ENCODE assay signal across 3 worm cellular contexts in genomic region chrIV:10373772-10374288, ce11.
A peak's percentile ranks its signal among the peaks of the same experiment; 100 is the strongest.
TF ChIP-seq lines count a peak whose summit lies in the region.

Gene mpz-5, minus strand, starts transcription at chrIV:10373822.

TF ChIP-seq in whole organism, L1 larva, 84 proteins besides CTCF, POLR2A, EP300 and RAD21 (continued from another document and continues in another):
- TF ChIP-seq dsc-1 (tag; optimal IDR thresholded peaks at IDR 0.05; lab: Kevin White, UChicago) (peak; percentile 77), zag-1 (tag; optimal IDR thresholded peaks at IDR 0.05; lab: Kevin White, UChicago) (no peak), ceh-8 (GFP tag; optimal IDR thresholded peaks at IDR 0.05; lab: Kevin White, UChicago) (peak; percentile 7), F16B12.6 (tag; optimal IDR thresholded peaks at IDR 0.05; lab: Kevin White, UChicago) (peak; percentile 43), pag-3 (tag; optimal IDR thresholded peaks at IDR 0.05; lab: Kevin White, UChicago; ENCODE audit: borderline replicate concordance, insufficient read depth) (peak; percentile 18), lin-39 (tag; optimal IDR thresholded peaks at IDR 0.05; lab: Kevin White, UChicago) (peak; percentile 46), unc-130 (tag; optimal IDR thresholded peaks at IDR 0.05; lab: Kevin White, UChicago) (no peak), Y116A8C.19 (tag; optimal IDR thresholded peaks at IDR 0.05; lab: Kevin White, UChicago; ENCODE audit: borderline replicate concordance) (no peak), lir-3 (tag; optimal IDR thresholded peaks at IDR 0.05; lab: Kevin White, UChicago; ENCODE audit: poor library complexity) (peak; percentile 23), tlp-1 (tag; optimal IDR thresholded peaks at IDR 0.05; lab: Kevin White, UChicago) (no peak), unc-98 (GFP tag; IDR thresholded peaks at IDR 0.05; lab: Robert Waterston, UW) (no peak), fkh-8 (tag; optimal IDR thresholded peaks at IDR 0.05; lab: Kevin White, UChicago) (peak; percentile 30), hlh-4 (tag; optimal IDR thresholded peaks at IDR 0.05; lab: Kevin White, UChicago) (no peak), alr-1 (tag; optimal IDR thresholded peaks at IDR 0.05; lab: Kevin White, UChicago; ENCODE audit: borderline replicate concordance) (no peak), ets-5 (GFP tag; IDR thresholded peaks at IDR 0.05; lab: Robert Waterston, UW) (no peak), nhr-47 (tag; optimal IDR thresholded peaks at IDR 0.05; lab: Kevin White, UChicago) (peak; percentile 86), efl-1 (optimal IDR thresholded peaks at IDR 0.05; lab: Kevin White, UChicago) (peak; percentile 71 to 77), efl-1 (GFP tag; optimal IDR thresholded peaks at IDR 0.05 in 1 of 2; lab: Kevin White, UChicago) (peak; percentile 72 to 97), aha-1 (tag; optimal IDR thresholded peaks at IDR 0.05; lab: Kevin White, UChicago) (no peak), snu-23 (GFP tag; optimal IDR thresholded peaks at IDR 0.05; lab: Kevin White, UChicago) (peak; percentile 85), ceh-63 (GFP tag; optimal IDR thresholded peaks at IDR 0.05; lab: Kevin White, UChicago) (no peak), skn-1 (tag; optimal IDR thresholded peaks at IDR 0.05; lab: Kevin White, UChicago) (peak; percentile 45), unc-30 (tag; optimal IDR thresholded peaks at IDR 0.05; lab: Kevin White, UChicago) (no peak), ceh-90 (tag; optimal IDR thresholded peaks at IDR 0.05; lab: Kevin White, UChicago) (no peak), elt-3 (tag; optimal IDR thresholded peaks at IDR 0.05; lab: Kevin White, UChicago) (peak in 2 of 6 experiments; percentile 14 to 48), lsy-2 (tag; optimal IDR thresholded peaks at IDR 0.05; lab: Kevin White, UChicago) (peak; percentile 82 to 83), ces-1 (GFP tag; optimal IDR thresholded peaks at IDR 0.05; lab: Kevin White, UChicago) (no peak), nhr-77 (tag; optimal IDR thresholded peaks at IDR 0.05; lab: Kevin White, UChicago) (peak; percentile 12), hpl-2 (GFP tag; optimal IDR thresholded peaks at IDR 0.05; lab: Kevin White, UChicago) (peak; percentile 40), lin-35 (GFP tag; optimal IDR thresholded peaks at IDR 0.05; lab: Kevin White, UChicago) (peak; percentile 75 to 80), sptf-1 (tag; optimal IDR thresholded peaks at IDR 0.05; lab: Kevin White, UChicago) (no peak), xbp-1 (tag; optimal IDR thresholded peaks at IDR 0.05; lab: Kevin White, UChicago) (peak; percentile 85), jun-1 (tag; optimal IDR thresholded peaks at IDR 0.05; lab: Kevin White, UChicago) (no peak), nhr-19 (GFP tag; conservative IDR thresholded peaks at IDR 0.05; lab: Robert Waterston, UW) (peak; percentile 73), sox-4 (tag; optimal IDR thresholded peaks at IDR 0.05; lab: Kevin White, UChicago) (peak; percentile 37), irx-1 (tag; optimal IDR thresholded peaks at IDR 0.05; lab: Kevin White, UChicago) (peak; percentile 71), snpc-4 (tag; optimal IDR thresholded peaks at IDR 0.05; lab: Kevin White, UChicago) (peak; percentile 56), fos-1 (tag; optimal IDR thresholded peaks at IDR 0.05; lab: Kevin White, UChicago) (peak; percentile 34), grh-1 (GFP tag; IDR thresholded peaks at IDR 0.05; lab: Robert Waterston, UW) (peak; percentile 10; the same call in 1 of the 2 replicates), swsn-7 (tag; optimal IDR thresholded peaks at IDR 0.05; lab: Kevin White, UChicago) (peak; percentile 83), nhr-84 (tag; optimal IDR thresholded peaks at IDR 0.05; lab: Kevin White, UChicago) (no peak), C04F5.9 (tag; optimal IDR thresholded peaks at IDR 0.05; lab: Kevin White, UChicago) (peak; percentile 48), nhr-85 (tag; lab: Kevin White, UChicago) (peak; percentile 77), egl-13 (tag; optimal IDR thresholded peaks at IDR 0.05; lab: Kevin White, UChicago) (peak; percentile 43)

TF ChIP-seq in whole organism, L3 larva, 47 proteins besides CTCF, POLR2A, EP300 and RAD21 (continued from another document):
- no peak for TF ChIP-seq nhr-237 (tag; optimal IDR thresholded peaks at IDR 0.05; lab: Kevin White, UChicago)
- peak; percentile 42 for TF ChIP-seq lsy-12 (tag; optimal IDR thresholded peaks at IDR 0.05; lab: Kevin White, UChicago)
- peak; percentile 23 for TF ChIP-seq pqm-1 (tag; optimal IDR thresholded peaks at IDR 0.05; lab: Kevin White, UChicago)
- TF ChIP-seq lin-15B (tag; optimal IDR thresholded peaks at IDR 0.05; lab: Kevin White, UChicago): peak; percentile 67
- no peak for TF ChIP-seq zag-1 (tag; optimal IDR thresholded peaks at IDR 0.05; lab: Kevin White, UChicago)
- TF ChIP-seq ceh-28 (tag; optimal IDR thresholded peaks at IDR 0.05; lab: Kevin White, UChicago): peak; percentile 47
- no peak for TF ChIP-seq ceh-16 (tag; optimal IDR thresholded peaks at IDR 0.05; lab: Kevin White, UChicago)
- peak; percentile 25 for TF ChIP-seq nhr-25 (tag; optimal IDR thresholded peaks at IDR 0.05; lab: Kevin White, UChicago)
- peak; percentile 19 for TF ChIP-seq jun-1 (tag; optimal IDR thresholded peaks at IDR 0.05; lab: Kevin White, UChicago)
- no peak for TF ChIP-seq aly-2 (tag; optimal IDR thresholded peaks at IDR 0.05; lab: Kevin White, UChicago)
- TF ChIP-seq snpc-4 (tag; optimal IDR thresholded peaks at IDR 0.05; lab: Kevin White, UChicago): peak; percentile 60
- no peak for TF ChIP-seq nhr-67 (tag; optimal IDR thresholded peaks at IDR 0.05; lab: Kevin White, UChicago)
- TF ChIP-seq nfya-1 (tag; optimal IDR thresholded peaks at IDR 0.05; lab: Kevin White, UChicago; ENCODE audit: insufficient read depth): peak; percentile 72
- TF ChIP-seq nhr-12 (tag; optimal IDR thresholded peaks at IDR 0.05; lab: Kevin White, UChicago): no peak
- no peak for TF ChIP-seq daf-12 (tag; optimal IDR thresholded peaks at IDR 0.05; lab: Kevin White, UChicago)
- no peak for TF ChIP-seq mml-1 (tag; optimal IDR thresholded peaks at IDR 0.05; lab: Kevin White, UChicago)
- TF ChIP-seq ama-1 (optimal IDR thresholded peaks at IDR 0.05; lab: Kevin White, UChicago): no peak

TF ChIP-seq in whole organism, young adult, 124 proteins besides CTCF, POLR2A, EP300 and RAD21 (continued from another document):
- TF ChIP-seq hrde-1 (tag; optimal IDR thresholded peaks at IDR 0.05; lab: Kevin White, UChicago; ENCODE audit: borderline replicate concordance) (peak; percentile 34), nhr-90 (tag; optimal IDR thresholded peaks at IDR 0.05; lab: Kevin White, UChicago) (no peak), pbrm-1 (GFP tag; IDR thresholded peaks at IDR 0.05; lab: Robert Waterston, UW) (peak; percentile 68; the same call in 1 of the 2 replicates), B0336.3 (GFP tag; IDR thresholded peaks at IDR 0.05; lab: Robert Waterston, UW) (peak; percentile 46; the same call in 1 of the 2 replicates), hmg-20 (GFP tag; IDR thresholded peaks at IDR 0.05; lab: Robert Waterston, UW) (0 out of 2 replicates have a peak, but pooled peaks have one; percentile 42), nhr-27 (tag; optimal IDR thresholded peaks at IDR 0.05; lab: Kevin White, UChicago) (no peak), lsl-1 (GFP tag; optimal IDR thresholded peaks at IDR 0.05; lab: Kevin White, UChicago) (peak; percentile 50)
